Fruit fly (Drosophila melanogaster) whole organism, embryonic: Measurements from ENCODE around the gene chb.

Experiments
- C15 ChIP-seq: fragments of 200-800 bp; sonication (Bioruptor generic); IDR thresholded peaks from 3 replicates; pipeline ENCODE4 v1.3.6; 2022; ENCODE audit warnings: missing biosample characterization, missing genetic modification characterization
- CG10366 ChIP-seq: fragments of 200-800 bp; sonication (Bioruptor generic); IDR thresholded peaks from 2 replicates; pipeline ENCODE4 v1.3.6; 2022; ENCODE audit warnings: missing biosample characterization, missing genetic modification characterization
- CG10462 ChIP-seq: fragments of 200-800 bp; sonication (Bioruptor generic); optimal IDR thresholded peaks from 2 replicates; lab custom pipeline; 2016; ENCODE audit warnings: missing biosample characterization, missing genetic modification characterization
- CG11398 ChIP-seq: fragments of 200-800 bp; sonication (Bioruptor generic); optimal IDR thresholded peaks from 2 replicates; lab custom pipeline; 2016; ENCODE audit warnings: missing biosample characterization, missing genetic modification characterization
- CG11723 ChIP-seq: fragments of 200-800 bp; sonication (Bioruptor generic); optimal IDR thresholded peaks from 2 replicates; lab custom pipeline; 2017; ENCODE audit warnings: missing biosample characterization, mild to moderate bottlenecking, missing genetic modification characterization
- CG12299 ChIP-seq: fragments of 200-800 bp; sonication (Bioruptor generic); optimal IDR thresholded peaks from 2 replicates; lab custom pipeline; 2018; ENCODE audit warnings: missing biosample characterization, mild to moderate bottlenecking, missing genetic modification characterization
- CG12391 ChIP-seq: fragments of 200-800 bp; sonication (Bioruptor generic); optimal IDR thresholded peaks from 3 replicates; lab custom pipeline; 2018; ENCODE audit warnings: missing biosample characterization, mild to moderate bottlenecking, missing genetic modification characterization, moderate library complexity
- CG12659 ChIP-seq: fragments of 200-800 bp; sonication (Bioruptor generic); optimal IDR thresholded peaks from 3 replicates; lab custom pipeline; 2017; ENCODE audit warnings: mild to moderate bottlenecking, missing biosample characterization, missing genetic modification reagents, missing genetic modification characterization
- CG12769 ChIP-seq: fragments of 200-800 bp; sonication (Bioruptor generic); optimal IDR thresholded peaks from 2 replicates; lab custom pipeline; 2019; ENCODE audit warnings: missing biosample characterization, mild to moderate bottlenecking, missing genetic modification characterization, moderate library complexity
- CG14965 ChIP-seq: fragments of 200-800 bp; sonication (Bioruptor generic); optimal IDR thresholded peaks from 2 replicates; lab custom pipeline; 2016; ENCODE audit warnings: missing biosample characterization, missing genetic modification characterization, borderline replicate concordance
- CG17186 ChIP-seq: fragments of 200-800 bp; sonication (Bioruptor generic); optimal IDR thresholded peaks from 3 replicates; lab custom pipeline; 2017; ENCODE audit warnings: missing biosample characterization, missing genetic modification reagents, missing genetic modification characterization
- CG1792 ChIP-seq: fragments of 200-800 bp; sonication (Bioruptor generic); optimal IDR thresholded peaks from 2 replicates; lab custom pipeline; 2016; ENCODE audit warnings: missing biosample characterization, missing genetic modification characterization
- CG2199 ChIP-seq: fragments of 200-800 bp; sonication (Bioruptor generic); IDR thresholded peaks from 3 replicates; pipeline ENCODE4 v1.3.6; 2022; ENCODE audit warnings: missing biosample characterization, missing genetic modification characterization
- CG4820 ChIP-seq: fragments of 200-800 bp; sonication (Bioruptor generic); optimal IDR thresholded peaks from 3 replicates; lab custom pipeline; 2016; ENCODE audit warnings: missing biosample characterization, missing genetic modification characterization
- CG6254 ChIP-seq: fragments of 200-800 bp; sonication (Bioruptor generic); optimal IDR thresholded peaks from 3 replicates; lab custom pipeline; 2017; ENCODE audit warnings: mild to moderate bottlenecking, missing biosample characterization, missing genetic modification reagents, missing genetic modification characterization
- CG6765 ChIP-seq: fragments of 200-800 bp; sonication (Bioruptor generic); optimal IDR thresholded peaks from 3 replicates; lab custom pipeline; 2017; ENCODE audit warnings: missing biosample characterization, mild to moderate bottlenecking, missing genetic modification characterization
- CG7963 ChIP-seq: fragments of 200-800 bp; sonication (Bioruptor generic); IDR thresholded peaks from 3 replicates; pipeline ENCODE4 v1.3.6; 2022; ENCODE audit warnings: missing biosample characterization, missing genetic modification characterization; ENCODE audit not compliant: partially characterized antibody
- CG8944 ChIP-seq: fragments of 200-800 bp; sonication (Bioruptor generic); optimal IDR thresholded peaks from 3 replicates; lab custom pipeline; 2016; ENCODE audit warnings: missing biosample characterization, missing genetic modification characterization
- CHES-1-like ChIP-seq: fragments of 200-800 bp; sonication (Bioruptor generic); optimal IDR thresholded peaks from 2 replicates; lab custom pipeline; 2016; ENCODE audit warnings: missing biosample characterization, missing genetic modification characterization
- CrebB ChIP-seq: fragments of 200-800 bp; sonication (Bioruptor generic); optimal IDR thresholded peaks from 3 replicates; lab custom pipeline; 2018; ENCODE audit warnings: missing biosample characterization, mild to moderate bottlenecking, missing genetic modification characterization
- Eip74EF ChIP-seq, 2 experiments: fragments of 200-800 bp in 1 of 2; fragments of >200 bp in 1 of 2; sonication (Bioruptor generic) in 1 of 2; optimal IDR thresholded peaks; 2 replicates each; lab custom pipeline; 2017 to 2019; ENCODE audit warnings: missing biosample characterization in 2 of 2, missing genetic modification characterization in 2 of 2, mild to moderate bottlenecking in 1 of 2, moderate library complexity in 1 of 2
- GATAe ChIP-seq: fragments of 200-800 bp; sonication (Bioruptor generic); conservative IDR thresholded peaks from 2 replicates; pipeline ENCODE4 v1.3.6; 2022; ENCODE audit warnings: missing biosample characterization, missing genetic modification characterization
- H2.0 ChIP-seq: fragments of 200-800 bp; sonication (Bioruptor generic); IDR thresholded peaks from 2 replicates; pipeline ENCODE4 v1.3.6; 2022; ENCODE audit warnings: missing biosample characterization, missing genetic modification characterization
- HLH3B ChIP-seq: fragments of 200-800 bp; sonication (Bioruptor generic); IDR thresholded peaks from 2 replicates; pipeline ENCODE4 v1.3.6; 2022; ENCODE audit warnings: missing biosample characterization, missing genetic modification characterization
- Mes4 ChIP-seq: fragments of 200-800 bp; sonication (Bioruptor generic); optimal IDR thresholded peaks from 2 replicates; lab custom pipeline; 2016; ENCODE audit warnings: missing biosample characterization, missing genetic modification characterization
- NC2β ChIP-seq: fragments of 200-800 bp; sonication (Bioruptor generic); optimal IDR thresholded peaks from 2 replicates; lab custom pipeline; 2016; ENCODE audit warnings: missing biosample characterization, missing genetic modification characterization
- Xrp1 ChIP-seq: fragments of 200-800 bp; sonication (Bioruptor generic); IDR thresholded peaks from 2 replicates; pipeline ENCODE4 v1.3.6; 2022; ENCODE audit warnings: missing biosample characterization, missing genetic modification characterization
- bigmax ChIP-seq: fragments of 200-800 bp; sonication (Bioruptor generic); optimal IDR thresholded peaks from 2 replicates; lab custom pipeline; 2018; ENCODE audit warnings: missing biosample characterization, mild to moderate bottlenecking, missing genetic modification characterization
- cato ChIP-seq: fragments of 200-800 bp; sonication (Bioruptor generic); optimal IDR thresholded peaks from 2 replicates; lab custom pipeline; 2016; ENCODE audit warnings: missing biosample characterization, missing genetic modification characterization, borderline replicate concordance
- ci ChIP-seq: fragments of 200-800 bp; sonication (Bioruptor generic); IDR thresholded peaks from 3 replicates; pipeline ENCODE4 v1.3.6; 2022; ENCODE audit warnings: missing biosample characterization, missing genetic modification characterization
- crc ChIP-seq: fragments of 200-800 bp; sonication (Bioruptor generic); optimal IDR thresholded peaks from 2 replicates; lab custom pipeline; 2016; ENCODE audit warnings: missing biosample characterization, missing genetic modification characterization
- crp ChIP-seq, 2 experiments: fragments of 200-800 bp; sonication (Bioruptor generic); optimal IDR thresholded peaks; 2 replicates in 1 of 2; 3 replicates in 1 of 2; lab custom pipeline; 2017; ENCODE audit warnings: missing biosample characterization in 2 of 2, missing genetic modification characterization in 2 of 2, mild to moderate bottlenecking in 1 of 2, moderate library complexity in 1 of 2
- exex ChIP-seq: fragments of 200-800 bp; sonication (Bioruptor generic); optimal IDR thresholded peaks from 4 replicates; lab custom pipeline; 2018; ENCODE audit warnings: missing biosample characterization, mild to moderate bottlenecking, missing genetic modification characterization, moderate library complexity
- gsb ChIP-seq: fragments of 200-800 bp; sonication (Bioruptor generic); IDR thresholded peaks from 2 replicates; pipeline ENCODE4 v1.3.6; 2022; ENCODE audit warnings: missing biosample characterization, missing genetic modification characterization
- lov ChIP-seq, 2 experiments: fragments of 200-800 bp in 1 of 2; fragments of >200 bp in 1 of 2; sonication (Bioruptor generic) in 1 of 2; IDR thresholded peaks in 1 of 2; optimal IDR thresholded peaks in 1 of 2; 2 replicates in 1 of 2; 3 replicates in 1 of 2; pipeline versions ENCODE4 v1.3.6 to Lab custom; 2017 to 2022; ENCODE audit warnings: missing biosample characterization in 1 of 2, missing genetic modification characterization in 1 of 2
- mam ChIP-seq: fragments of 200-800 bp; sonication (Bioruptor generic); optimal IDR thresholded peaks from 3 replicates; lab custom pipeline; 2016; ENCODE audit warnings: missing biosample characterization, missing genetic modification characterization
- nerfin-1 ChIP-seq: fragments of 200-800 bp; sonication (Bioruptor generic); optimal IDR thresholded peaks from 3 replicates; lab custom pipeline; 2019; ENCODE audit warnings: missing biosample characterization, mild to moderate bottlenecking, missing genetic modification characterization, moderate library complexity
- odd ChIP-seq: fragments of 200-800 bp; sonication (Bioruptor generic); optimal IDR thresholded peaks from 2 replicates; lab custom pipeline; 2017; ENCODE audit warnings: missing biosample characterization, mild to moderate bottlenecking, missing genetic modification characterization
- otp ChIP-seq: fragments of 200-800 bp; sonication (Bioruptor generic); IDR thresholded peaks from 3 replicates; pipeline ENCODE4, ENCODE4 v1.3.6; 2022; ENCODE audit warnings: missing biosample characterization, missing genetic modification characterization
- salm ChIP-seq: fragments of 200-800 bp; sonication (Bioruptor generic); optimal IDR thresholded peaks from 2 replicates; lab custom pipeline; 2018; ENCODE audit warnings: missing biosample characterization, mild to moderate bottlenecking, missing genetic modification characterization
- sc ChIP-seq, 3 experiments: fragments of >200 bp in 2 of 3; fragments of 200-800 bp in 1 of 3; sonication (Bioruptor generic) in 1 of 3; optimal IDR thresholded peaks; 2 replicates in 2 of 3; 3 replicates in 1 of 3; lab custom pipeline; 2017; ENCODE audit warnings: mild to moderate bottlenecking in 1 of 3, missing biosample characterization in 1 of 3, missing genetic modification characterization in 1 of 3, missing genetic modification reagents in 1 of 3
- scrt ChIP-seq: fragments of 200-800 bp; sonication (Bioruptor generic); optimal IDR thresholded peaks from 2 replicates; lab custom pipeline; 2018; ENCODE audit warnings: missing biosample characterization, mild to moderate bottlenecking, missing genetic modification characterization, moderate library complexity
- stwl ChIP-seq: fragments of 200-800 bp; sonication (Bioruptor generic); optimal IDR thresholded peaks from 3 replicates; lab custom pipeline; 2018; ENCODE audit warnings: missing biosample characterization, mild to moderate bottlenecking, missing genetic modification characterization, moderate library complexity
- tna ChIP-seq: fragments of 200-800 bp; sonication (Bioruptor generic); IDR thresholded peaks from 2 replicates; pipeline ENCODE4 v1.3.6; 2022; ENCODE audit warnings: missing biosample characterization, missing genetic modification characterization; ENCODE audit not compliant: partially characterized antibody
- tup ChIP-seq: fragments of 200-800 bp; sonication (Bioruptor generic); optimal IDR thresholded peaks from 2 replicates; lab custom pipeline; 2016; ENCODE audit warnings: missing biosample characterization, mild to moderate bottlenecking, missing genetic modification characterization, moderate library complexity
- tx ChIP-seq: fragments of 200-800 bp; sonication (Bioruptor generic); optimal IDR thresholded peaks from 2 replicates; lab custom pipeline; 2016; ENCODE audit warnings: missing biosample characterization, missing genetic modification characterization
- unpg ChIP-seq: fragments of 200-800 bp; sonication (Bioruptor generic); optimal IDR thresholded peaks from 3 replicates; lab custom pipeline; 2018; ENCODE audit warnings: missing biosample characterization, mild to moderate bottlenecking, missing genetic modification characterization, moderate library complexity

The chb gene

dm6 chr3L:21172527-21173253, at the start of gene chb, which contains the start of gene AsnS:
Gene chb (plus strand): TSS chr3L:21172853.
Gene AsnS (plus strand): TSS chr3L:21173118.
- TF ChIP-seq CG11398 (GFP tag; lab: Kevin White, UChicago): peak; percentile 10
- TF ChIP-seq salm (tag; lab: Kevin White, UChicago): peak; percentile 87
- TF ChIP-seq crc (GFP tag; lab: Kevin White, UChicago): peak; percentile 94
- TF ChIP-seq CG10462 (GFP tag; lab: Kevin White, UChicago): peak; percentile 59
- TF ChIP-seq odd (GFP tag; lab: Kevin White, UChicago): peak; percentile 83
- TF ChIP-seq CG11723 (GFP tag; lab: Kevin White, UChicago): peak; percentile 55
- TF ChIP-seq unpg (GFP tag; lab: Kevin White, UChicago): peak; percentile 97
- TF ChIP-seq NC2β: peak; percentile 28
- TF ChIP-seq CG6254 (GFP tag; lab: Kevin White, UChicago): peak; percentile 12
- TF ChIP-seq sc (optimal IDR thresholded peaks at IDR 0.05; lab: Kevin White, UChicago): no peak
- TF ChIP-seq sc (GFP tag; optimal IDR thresholded peaks at IDR 0.05; lab: Kevin White, UChicago): peak; percentile 62
- TF ChIP-seq Xrp1: peak; percentile 93
- peak; percentile 59 for TF ChIP-seq CG8944 (GFP tag; lab: Kevin White, UChicago)
- TF ChIP-seq CG6765: peak; percentile 63
- peak; percentile 67 for TF ChIP-seq exex (tag; lab: Kevin White, UChicago)
- peak; percentile 94 for TF ChIP-seq CG12769 (tag; lab: Kevin White, UChicago)
- TF ChIP-seq CHES-1-like (GFP tag; lab: Kevin White, UChicago): peak; percentile 67
- peak; percentile 87 for TF ChIP-seq otp (GFP tag; lab: Robert Waterston, UW)
- TF ChIP-seq CG12299: peak; percentile 89
- TF ChIP-seq lov (optimal IDR thresholded peaks at IDR 0.05; lab: Kevin White, UChicago): no peak
- TF ChIP-seq lov (GFP tag; IDR thresholded peaks at IDR 0.05; lab: Robert Waterston, UW): peak; percentile 64; the same call in 1 of the 3 replicates
- TF ChIP-seq crp (GFP tag; optimal IDR thresholded peaks at IDR 0.05; lab: Kevin White, UChicago): peak in 1 of 2 experiments; percentile 77
- TF ChIP-seq HLH3B (GFP tag; lab: Robert Waterston, UW): peak; percentile 95
- TF ChIP-seq tna (GFP tag; lab: Robert Waterston, UW): no peak
- peak in 1 of 2 experiments; percentile 85 for TF ChIP-seq Eip74EF (GFP tag; optimal IDR thresholded peaks at IDR 0.05; lab: Kevin White, UChicago)
- peak; percentile 91 for TF ChIP-seq C15 (GFP tag; lab: Robert Waterston, UW)
- peak; percentile 88 for TF ChIP-seq GATAe (GFP tag; lab: Robert Waterston, UW)
- TF ChIP-seq CG2199 (GFP tag; lab: Robert Waterston, UW): peak; percentile 89; the same call in 2 of the 3 replicates
- peak; percentile 78 for TF ChIP-seq cato (GFP tag; lab: Kevin White, UChicago)
- TF ChIP-seq tx (GFP tag; lab: Kevin White, UChicago): peak; percentile 55
- peak; percentile 18 for TF ChIP-seq Mes4
- TF ChIP-seq bigmax (GFP tag; lab: Kevin White, UChicago): no peak
- TF ChIP-seq scrt (GFP tag; lab: Kevin White, UChicago): no peak
- TF ChIP-seq gsb (GFP tag; lab: Robert Waterston, UW): peak; percentile 90
- TF ChIP-seq CrebB (tag; lab: Kevin White, UChicago): peak; percentile 87
- peak; percentile 91 for TF ChIP-seq ci (GFP tag; lab: Robert Waterston, UW)
- peak; percentile 90 for TF ChIP-seq CG10366 (GFP tag; lab: Robert Waterston, UW)
- peak; percentile 94 for TF ChIP-seq CG12391 (tag; lab: Kevin White, UChicago)
- peak; percentile 85 for TF ChIP-seq CG4820 (GFP tag; lab: Kevin White, UChicago)
- peak; percentile 85 for TF ChIP-seq mam
- no peak for TF ChIP-seq stwl (tag; lab: Kevin White, UChicago)
- TF ChIP-seq CG17186: no peak
- peak; percentile 85 for TF ChIP-seq H2.0 (GFP tag; lab: Robert Waterston, UW)
- TF ChIP-seq CG12659: peak; percentile 86
- TF ChIP-seq tup: peak; percentile 32
- TF ChIP-seq nerfin-1 (tag; lab: Kevin White, UChicago): peak; percentile 80
- TF ChIP-seq CG7963 (GFP tag; lab: Robert Waterston, UW): no peak
- TF ChIP-seq CG1792 (GFP tag; lab: Kevin White, UChicago): peak; percentile 48
- no peak for TF ChIP-seq CG14965 (GFP tag; lab: Kevin White, UChicago)
